Fruit fly (Drosophila melanogaster): ENCODE measurements around the gene Irp-1A.

The Irp-1A gene

DNA sequence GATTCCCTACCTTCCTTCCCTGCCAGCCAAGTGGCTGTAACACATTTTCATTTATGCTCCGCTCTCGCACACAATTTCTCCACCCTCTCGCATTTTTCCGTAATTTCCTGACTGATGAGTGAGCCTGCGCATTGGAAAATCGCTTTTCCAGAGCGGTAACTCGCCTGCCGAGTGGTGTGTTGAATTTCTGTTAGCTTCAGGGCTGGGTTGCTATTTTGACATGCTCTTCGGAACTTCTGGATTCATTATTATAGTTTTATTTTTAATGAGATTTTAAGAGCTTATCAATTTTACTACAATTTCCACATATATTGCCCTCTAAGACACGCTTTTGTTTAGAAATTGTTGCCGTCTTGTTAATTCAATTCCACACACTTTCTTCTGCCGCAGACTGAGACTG, 28.5 kb upstream of the Irp-1A start:
- no peak for TF ChIP-seq CG17801 (GFP tag; optimal IDR thresholded peaks at IDR 0.05; ENCODE audit: partially characterized antibody)

dm6 chr3R:22751698-22752097, 27.3 kb upstream of the Irp-1A start:
- no peak for TF ChIP-seq CG17801 (GFP tag; optimal IDR thresholded peaks at IDR 0.05; ENCODE audit: partially characterized antibody)

dm6 chr3R:22751111-22751510, 26.7 kb upstream of the Irp-1A start:
- no peak for TF ChIP-seq CG17801 (GFP tag; optimal IDR thresholded peaks at IDR 0.05; ENCODE audit: partially characterized antibody)

dm6 chr3R:22750534-22750947, 26.2 kb upstream of the Irp-1A start, which contains the start of the genes rumi, CG7029 and Usp12-46:
TSS of gene rumi (minus strand) at chr3R:22750597.
TSS of gene CG7029 (plus strand) at chr3R:22750901.
TSS of gene Usp12-46 (plus strand) at chr3R:22750901.
- TF ChIP-seq CG17801 (GFP tag; optimal IDR thresholded peaks at IDR 0.05; ENCODE audit: partially characterized antibody), result peak; percentile 67

- TF ChIP-seq CG17801 (GFP tag; optimal IDR thresholded peaks at IDR 0.05; ENCODE audit: partially characterized antibody), result no peak
Observed at dm6 chr3R:22750039-22750438, 25.7 kb upstream of the Irp-1A start.

dm6 chr3R:22748956-22749355, 24.6 kb upstream of the Irp-1A start, which contains the start of gene CG31139:
TSS of gene CG31139 (minus strand) at chr3R:22749056.
- TF ChIP-seq CG17801 (GFP tag; optimal IDR thresholded peaks at IDR 0.05; ENCODE audit: partially characterized antibody), result no peak

DNA sequence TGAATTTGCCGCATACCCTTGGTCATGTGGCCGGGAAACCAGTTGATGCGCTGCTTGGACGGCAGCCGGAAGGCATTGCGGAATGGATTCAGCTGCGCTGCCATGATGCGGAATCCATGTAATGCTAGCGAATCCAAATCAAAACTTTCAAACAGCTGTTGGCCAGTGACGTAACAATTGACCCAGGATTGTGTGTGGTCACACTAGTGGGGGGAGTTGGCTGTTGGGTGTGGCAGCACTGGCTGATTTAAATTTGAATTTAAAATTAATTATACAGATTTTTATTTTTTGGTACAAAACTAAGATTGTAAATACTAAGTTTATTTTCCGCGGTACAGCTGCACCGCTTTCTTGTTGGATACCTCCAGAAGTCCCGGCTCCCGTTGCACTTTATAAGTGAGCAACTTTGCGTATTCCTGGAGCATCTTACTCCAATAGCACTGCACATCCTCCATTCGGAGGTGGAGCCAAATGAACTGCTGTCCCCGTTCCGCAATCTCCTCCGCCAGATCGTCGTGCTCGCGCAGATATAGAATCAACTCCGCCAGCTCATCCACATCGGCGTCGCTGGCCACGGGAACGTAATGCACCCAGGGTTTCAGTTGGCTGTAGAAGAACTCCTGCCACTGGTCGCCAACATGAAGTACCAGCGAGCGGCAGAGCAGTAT, 23.2 kb upstream of the Irp-1A start, which contains the start of gene CG17141:
TSS of gene CG17141 (minus strand) at position 177 of the 668 bp plus-strand sequence.
- TF ChIP-seq CG17801 (GFP tag; optimal IDR thresholded peaks at IDR 0.05; ENCODE audit: partially characterized antibody), result no peak

dm6 chr3R:22745432-22745831, 21.0 kb upstream of the Irp-1A start, which contains the start of the genes vret and HP1c:
TSS of gene vret (minus strand) at chr3R:22745581.
TSS of gene HP1c (plus strand) at chr3R:22745620.
- no peak for TF ChIP-seq CG17801 (GFP tag; optimal IDR thresholded peaks at IDR 0.05; ENCODE audit: partially characterized antibody)

dm6 chr3R:22740930-22741329, 16.5 kb upstream of the Irp-1A start, which contains the start of the genes Dcr-1 and CG6985:
TSS of gene Dcr-1 (minus strand) at chr3R:22741091.
TSS of gene CG6985 (plus strand) at chr3R:22741150.
- TF ChIP-seq CG17801 (GFP tag; optimal IDR thresholded peaks at IDR 0.05; ENCODE audit: partially characterized antibody), result no peak

- no peak for TF ChIP-seq CG17801 (GFP tag; optimal IDR thresholded peaks at IDR 0.05; ENCODE audit: partially characterized antibody)
Observed at dm6 chr3R:22733751-22734150, 9.4 kb upstream of the Irp-1A start, which contains the start of gene Takl2. TSS of gene Takl2 (minus strand) at chr3R:22733851.

dm6 chr3R:22732995-22733394, 8.6 kb upstream of the Irp-1A start:
- no peak for TF ChIP-seq CG17801 (GFP tag; optimal IDR thresholded peaks at IDR 0.05; ENCODE audit: partially characterized antibody)

DNA sequence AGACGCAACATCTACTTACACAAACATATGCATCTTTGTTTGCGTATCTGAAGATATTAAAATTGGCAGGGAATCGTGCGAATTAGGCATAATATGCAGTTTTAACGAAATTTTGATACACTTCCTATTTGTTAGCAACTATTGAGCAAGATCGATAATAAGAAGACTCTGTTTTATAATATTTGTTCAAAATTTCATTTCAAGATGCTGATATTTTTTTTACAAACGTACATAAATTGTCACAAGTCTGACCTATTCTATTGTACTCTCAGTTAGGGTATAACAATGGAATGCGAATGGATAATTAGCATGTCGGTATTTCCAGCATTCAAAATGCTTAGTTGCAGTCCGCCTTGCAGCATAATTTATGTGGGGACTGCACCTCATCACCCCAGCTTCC, 3.5 kb upstream of the Irp-1A start:
- TF ChIP-seq CG17801 (GFP tag; optimal IDR thresholded peaks at IDR 0.05; ENCODE audit: partially characterized antibody), result no peak

DNA sequence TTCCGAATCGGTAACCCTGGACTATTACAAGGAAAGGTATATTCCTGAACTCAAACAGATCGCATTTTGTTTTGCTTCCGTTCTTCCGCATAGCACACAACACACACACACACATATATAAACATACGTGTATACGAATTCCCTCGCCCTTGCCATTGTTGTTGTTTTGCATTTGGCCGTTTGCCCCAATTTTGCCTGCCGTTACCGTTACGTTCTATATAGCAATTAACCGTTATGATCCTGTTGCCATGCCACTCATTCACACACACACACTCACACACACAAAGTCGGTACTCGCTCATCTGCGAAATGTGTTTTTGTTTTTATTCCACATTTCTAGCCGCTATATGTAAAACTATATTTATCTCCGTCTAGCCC, 3.1 kb upstream of the Irp-1A start:
- TF ChIP-seq CG17801 (GFP tag; optimal IDR thresholded peaks at IDR 0.05; ENCODE audit: partially characterized antibody), result no peak

dm6 chr3R:22726771-22727455, 2.5 kb upstream of the Irp-1A start, which contains the start of gene CG45049:
TSS of gene CG45049 (plus strand) at chr3R:22726967.
- no peak for TF ChIP-seq CG17801 (GFP tag; optimal IDR thresholded peaks at IDR 0.05; ENCODE audit: partially characterized antibody)

- no peak for TF ChIP-seq CG17801 (GFP tag; optimal IDR thresholded peaks at IDR 0.05; ENCODE audit: partially characterized antibody)
Observed at dm6 chr3R:22726031-22726770, 1.8 kb upstream of the Irp-1A start, which contains the start of gene RNF220. TSS of gene RNF220 (minus strand) at chr3R:22726414.
